In the genomic region with DNA sequence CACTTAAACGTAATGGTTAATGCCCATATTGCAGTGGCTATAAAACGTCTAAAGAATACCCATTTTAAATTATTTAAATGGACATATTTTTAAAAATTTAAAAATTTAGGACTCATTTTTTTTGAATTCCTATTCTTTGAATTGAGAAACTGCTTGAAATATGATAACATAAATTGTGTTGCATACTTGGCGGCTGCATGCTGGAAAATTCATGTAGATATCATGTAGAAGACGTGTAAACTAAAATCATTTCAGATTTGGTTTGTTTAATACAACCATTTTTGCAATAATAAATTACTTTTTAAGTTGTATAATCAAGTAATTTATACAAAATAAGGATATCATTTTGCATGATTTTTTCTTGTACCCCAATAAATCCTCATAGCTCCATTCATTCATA, we compare ENCODE assay signal across 4 fruit fly cellular contexts.
TF ChIP-seq lines count a peak whose summit lies in the region.

No protein-coding gene starts in this region.

- TF ChIP-seq CTCF in whole organism, embryonic (GFP tag; optimal IDR thresholded peaks at IDR 0.05; lab: Kevin White, UChicago): peak; percentile 47

TF ChIP-seq in whole organism, embryonic, 481 proteins besides CTCF, POLR2A, EP300 and RAD21:
- TF ChIP-seq CG42726 (GFP tag; IDR thresholded peaks at IDR 0.05; lab: Robert Waterston, UW; ENCODE audit: partially characterized antibody) (no peak), Bgb (GFP tag; IDR thresholded peaks at IDR 0.05; lab: Robert Waterston, UW; ENCODE audit: partially characterized antibody) (peak; percentile 21; the same call in 1 of the 2 replicates), CG2199 (GFP tag; IDR thresholded peaks at IDR 0.05; lab: Robert Waterston, UW) (0 out of 3 replicates have a peak, but pooled peaks have one; percentile 64), CG31365 (tag; optimal IDR thresholded peaks at IDR 0.05; lab: Kevin White, UChicago) (peak; percentile 43), CG13287 (GFP tag; IDR thresholded peaks at IDR 0.05; lab: Robert Waterston, UW; ENCODE audit: partially characterized antibody) (peak; percentile 10; the same call in 1 of the 2 replicates), amos (GFP tag; IDR thresholded peaks at IDR 0.05; lab: Robert Waterston, UW; ENCODE audit: partially characterized antibody) (peak; percentile 61; the same call in 1 of the 2 replicates), Hmr (GFP tag; optimal IDR thresholded peaks at IDR 0.05; lab: Kevin White, UChicago) (no peak), knrl (GFP tag; IDR thresholded peaks at IDR 0.05; lab: Robert Waterston, UW; ENCODE audit: partially characterized antibody) (peak; percentile 32; the same call in 1 of the 3 replicates)
TF ChIP-seq in whole organism, embryonic: peak in this region for 6.

TF ChIP-seq in whole organism, prepupa, 60 proteins besides CTCF, POLR2A, EP300 and RAD21:
- peak; percentile 10 for TF ChIP-seq Eip78C (GFP tag; lab: Kevin White, UChicago)
- TF ChIP-seq fd85E (GFP tag; optimal IDR thresholded peaks at IDR 0.05; lab: Kevin White, UChicago): no peak

TF ChIP-seq in whole organism, pupa, 21 proteins besides CTCF, POLR2A, EP300 and RAD21:
- TF ChIP-seq Pif1A (GFP tag; optimal IDR thresholded peaks at IDR 0.05; lab: Kevin White, UChicago): no peak
- peak; percentile 12 for TF ChIP-seq D1 (tag; optimal IDR thresholded peaks at IDR 0.05; lab: Kevin White, UChicago)
- no peak for TF ChIP-seq CG15710 (tag; optimal IDR thresholded peaks at IDR 0.05; lab: Kevin White, UChicago)
- no peak for TF ChIP-seq CG4496 (GFP tag; IDR thresholded peaks at IDR 0.05; lab: Robert Waterston, UW)

TF ChIP-seq in whole organism, wandering third instar larva, 38 proteins besides CTCF, POLR2A, EP300 and RAD21:
- TF ChIP-seq Abd-B (GFP tag; optimal IDR thresholded peaks at IDR 0.05; lab: Kevin White, UChicago) (no peak), Rel (GFP tag; optimal IDR thresholded peaks at IDR 0.05; lab: Kevin White, UChicago) (no peak), Rel (tag; optimal IDR thresholded peaks at IDR 0.05; lab: Kevin White, UChicago) (no peak), pan (optimal IDR thresholded peaks at IDR 0.05; lab: Kevin White, UChicago) (no peak), Mio (GFP tag; optimal IDR thresholded peaks at IDR 0.05; lab: Kevin White, UChicago) (no peak), Myc (optimal IDR thresholded peaks at IDR 0.05; lab: Kevin White, UChicago) (peak; percentile 50)
